Fruit fly (Drosophila melanogaster): ENCODE results near the gene CG16721.

Gene CG16721

dm6 chrX:5907916-5908315 lies 28.2 kb downstream of the CG16721 start, which contains the start of gene CG12236 (continued):
- TF ChIP-seq D (optimal IDR thresholded peaks at IDR 0.05) (no peak), D (GFP tag; optimal IDR thresholded peaks at IDR 0.05) (no peak), salm (tag; optimal IDR thresholded peaks at IDR 0.05) (no peak), CG13424 (tag; optimal IDR thresholded peaks at IDR 0.05) (peak; percentile 21), eyg (GFP tag; optimal IDR thresholded peaks at IDR 0.05) (no peak), CG7963 (GFP tag; IDR thresholded peaks at IDR 0.05; ENCODE audit: partially characterized antibody) (no peak), CG11085 (GFP tag; IDR thresholded peaks at IDR 0.05) (peak; percentile 44; the same call in 1 of the 2 replicates), CG3065 (GFP tag; optimal IDR thresholded peaks at IDR 0.05) (no peak), chn (GFP tag; optimal IDR thresholded peaks at IDR 0.05) (peak; percentile 53), CG17361 (GFP tag; IDR thresholded peaks at IDR 0.05) (0 out of 3 replicates have a peak, but pooled peaks have one; percentile 18), fru (optimal IDR thresholded peaks at IDR 0.05) (no peak), kni (GFP tag; optimal IDR thresholded peaks at IDR 0.05) (peak; percentile 63), CG7556 (GFP tag; optimal IDR thresholded peaks at IDR 0.05) (no peak), pnt (GFP tag; optimal IDR thresholded peaks at IDR 0.05) (no peak), sob (GFP tag; IDR thresholded peaks at IDR 0.05) (peak; percentile 66), CG30403 (GFP tag; optimal IDR thresholded peaks at IDR 0.05) (peak; percentile 30), Oaz (GFP tag; IDR thresholded peaks at IDR 0.05) (no peak), pros (GFP tag; optimal IDR thresholded peaks at IDR 0.05) (peak; percentile 12), grn (GFP tag; optimal IDR thresholded peaks at IDR 0.05) (no peak), Dbx (GFP tag; IDR thresholded peaks at IDR 0.05) (peak; percentile 71; the same call in 2 of the 3 replicates), danr (GFP tag; IDR thresholded peaks at IDR 0.05) (no peak), bab2 (GFP tag; optimal IDR thresholded peaks at IDR 0.05) (peak; percentile 0), hth (optimal IDR thresholded peaks at IDR 0.05) (no peak), CG17328 (GFP tag; IDR thresholded peaks at IDR 0.05) (peak; percentile 39; the same call in 1 of the 2 replicates), Doc3 (GFP tag; IDR thresholded peaks at IDR 0.05; ENCODE audit: partially characterized antibody) (no peak), cato (GFP tag; optimal IDR thresholded peaks at IDR 0.05; ENCODE audit: borderline replicate concordance) (no peak), Nf-YA (GFP tag; IDR thresholded peaks at IDR 0.05) (no peak), kay (GFP tag; optimal IDR thresholded peaks at IDR 0.05) (no peak), CG3407 (GFP tag; optimal IDR thresholded peaks at IDR 0.05) (no peak), wor (GFP tag; IDR thresholded peaks at IDR 0.05) (no peak), HLH54F (GFP tag; optimal IDR thresholded peaks at IDR 0.05) (peak; percentile 24), CG10959 (GFP tag; IDR thresholded peaks at IDR 0.05) (peak; percentile 49; the same call in 1 of the 2 replicates), twi (tag; optimal IDR thresholded peaks at IDR 0.05) (peak; percentile 28), CG11560 (tag; IDR thresholded peaks at IDR 0.05) (0 out of 3 replicates have a peak, but pooled peaks have one; percentile 50), CG18619 (GFP tag; optimal IDR thresholded peaks at IDR 0.05) (peak; percentile 36), so (GFP tag; IDR thresholded peaks at IDR 0.05) (peak; percentile 15; the same call in 1 of the 3 replicates), CG4730 (GFP tag; IDR thresholded peaks at IDR 0.05) (no peak), ham (GFP tag; IDR thresholded peaks at IDR 0.05) (no peak), CG2129 (GFP tag; IDR thresholded peaks at IDR 0.05; ENCODE audit: partially characterized antibody) (no peak), jumu (GFP tag; optimal IDR thresholded peaks at IDR 0.05) (peak; percentile 28), CG14441 (GFP tag; IDR thresholded peaks at IDR 0.05) (peak; percentile 47), emc (GFP tag; optimal IDR thresholded peaks at IDR 0.05) (no peak), mld (GFP tag; IDR thresholded peaks at IDR 0.05; ENCODE audit: partially characterized antibody) (no peak), CG12942 (GFP tag; optimal IDR thresholded peaks at IDR 0.05) (no peak), fu2 (GFP tag; optimal IDR thresholded peaks at IDR 0.05) (no peak), CG12391 (tag; optimal IDR thresholded peaks at IDR 0.05) (peak; percentile 46), CG32772 (GFP tag; IDR thresholded peaks at IDR 0.05) (no peak), Bgb (GFP tag; IDR thresholded peaks at IDR 0.05; ENCODE audit: partially characterized antibody) (peak; percentile 33; the same call in 1 of the 2 replicates), Six4 (GFP tag; optimal IDR thresholded peaks at IDR 0.05) (no peak), kah (GFP tag; optimal IDR thresholded peaks at IDR 0.05) (peak; percentile 59), H2.0 (GFP tag; IDR thresholded peaks at IDR 0.05) (0 out of 2 replicates have a peak, but pooled peaks have one; percentile 12), nau (GFP tag; optimal IDR thresholded peaks at IDR 0.05) (no peak)
